Fruit fly (Drosophila melanogaster) whole organism, embryonic: ENCODE measurements around the gene Mrtf.

Experiments
- Atf6 ChIP-seq: fragments of 200-800 bp; sonication (Bioruptor generic); IDR thresholded peaks from 2 replicates; pipeline ENCODE4 v1.3.6; 2022; ENCODE audit warnings: missing biosample characterization, missing genetic modification characterization
- CG10321 ChIP-seq: fragments of 200-800 bp; sonication (Bioruptor generic); IDR thresholded peaks from 2 replicates; pipeline ENCODE4 v1.3.6; 2022; ENCODE audit warnings: missing biosample characterization, missing genetic modification characterization
- CG31441 ChIP-seq: fragments of 200-800 bp; sonication (Bioruptor generic); IDR thresholded peaks from 2 replicates; pipeline ENCODE4 v1.3.6; 2022; ENCODE audit warnings: missing biosample characterization, missing genetic modification characterization
- CG32532 ChIP-seq: fragments of 200-800 bp; sonication (Bioruptor generic); IDR thresholded peaks from 2 replicates; pipeline ENCODE4 v1.3.6; 2022; ENCODE audit warnings: missing biosample characterization, missing genetic modification characterization
- CG6272 ChIP-seq: fragments of 200-800 bp; sonication (Bioruptor generic); IDR thresholded peaks from 2 replicates; pipeline ENCODE4 v1.3.6; 2022; ENCODE audit warnings: missing biosample characterization, missing genetic modification characterization
- Fer3 ChIP-seq: fragments of 200-800 bp; sonication (Bioruptor generic); optimal IDR thresholded peaks from 2 replicates; lab custom pipeline; 2018; ENCODE audit warnings: missing biosample characterization, mild to moderate bottlenecking, missing genetic modification characterization, moderate library complexity
- Meics ChIP-seq: fragments of 200-800 bp; sonication (Bioruptor generic); optimal IDR thresholded peaks from 2 replicates; lab custom pipeline; 2017; ENCODE audit warnings: missing biosample characterization, mild to moderate bottlenecking, missing genetic modification characterization
- chif ChIP-seq, 2 experiments: fragments of 200-800 bp; sonication (Bioruptor generic); optimal IDR thresholded peaks; 3 replicates each; lab custom pipeline; 2016; ENCODE audit warnings: missing biosample characterization in 2 of 2, missing genetic modification characterization in 2 of 2
- nerfin-2 ChIP-seq: fragments of 200-800 bp; sonication (Bioruptor generic); IDR thresholded peaks from 2 replicates; pipeline ENCODE4 v1.3.6; 2022; ENCODE audit warnings: missing biosample characterization, missing genetic modification characterization; ENCODE audit not compliant: partially characterized antibody
- phol ChIP-seq: fragments of 200-800 bp; sonication (Bioruptor generic); optimal IDR thresholded peaks from 3 replicates; lab custom pipeline; 2018; ENCODE audit warnings: missing biosample characterization, mild to moderate bottlenecking, missing genetic modification characterization, moderate library complexity
- psq ChIP-seq: fragments of 200-800 bp; sonication (Bioruptor generic); optimal IDR thresholded peaks from 2 replicates; lab custom pipeline; 2017; ENCODE audit warnings: missing biosample characterization, missing genetic modification characterization
- slou ChIP-seq: fragments of 200-800 bp; sonication (Bioruptor generic); optimal IDR thresholded peaks from 3 replicates; lab custom pipeline; 2016; ENCODE audit warnings: missing biosample characterization, missing genetic modification characterization

- no peak for TF ChIP-seq slou (GFP tag; lab: Kevin White, UChicago)
- TF ChIP-seq psq (GFP tag; lab: Kevin White, UChicago), result no peak
- TF ChIP-seq Fer3 (tag; lab: Kevin White, UChicago), result no peak
- no peak for TF ChIP-seq CG32532 (GFP tag; lab: Robert Waterston, UW)
- no peak for TF ChIP-seq CG31441 (GFP tag; lab: Robert Waterston, UW)
- no peak for TF ChIP-seq CG10321
- TF ChIP-seq nerfin-2 (GFP tag; lab: Robert Waterston, UW), result no peak
- TF ChIP-seq Atf6, result no peak
- no peak for TF ChIP-seq Meics
- no peak for TF ChIP-seq phol
- no peak for TF ChIP-seq chif (GFP tag; optimal IDR thresholded peaks at IDR 0.05; lab: Kevin White, UChicago)
- TF ChIP-seq CG6272 (GFP tag; lab: Robert Waterston, UW), result no peak
These were observed 5.7 kb upstream of the Mrtf start, which contains the start of gene AhcyL1 for dm6 chr3L:2772045-2772444.
